Worm (Caenorhabditis elegans) whole organism, L1 larva: ENCODE results near the gene pdhk-2.

Source experiments
- C04F5.9 ChIP-seq: sonication (generic microtip); optimal IDR thresholded peaks from 2 replicates; lab custom pipeline; 2016; ENCODE audit warnings: missing genetic modification characterization, missing compliant biosample characterization
- aly-2 ChIP-seq: fragments of 150-350 bp; optimal IDR thresholded peaks from 2 replicates; lab custom pipeline; 2014; ENCODE audit warnings: missing biosample characterization, missing genetic modification characterization
- egl-27 ChIP-seq, 2 experiments: fragments of 150-350 bp in 1 of 2; sonication (generic microtip); optimal IDR thresholded peaks; 3 replicates each; lab custom pipeline; 2017 to 2018; ENCODE audit warnings: missing biosample characterization in 2 of 2, missing genetic modification characterization in 2 of 2, missing genetic modification reagents in 2 of 2
- fkh-10 ChIP-seq: sonication (generic microtip); optimal IDR thresholded peaks from 2 replicates; lab custom pipeline; 2017; ENCODE audit warnings: missing biosample characterization, missing genetic modification reagents, missing genetic modification characterization
- fos-1 ChIP-seq: fragments of 150-350 bp; optimal IDR thresholded peaks from 2 replicates; lab custom pipeline; 2014; ENCODE audit warnings: missing biosample characterization, missing genetic modification characterization
- lin-39 ChIP-seq: fragments of 150-350 bp; optimal IDR thresholded peaks from 2 replicates; lab custom pipeline; 2014; ENCODE audit warnings: missing biosample characterization, missing genetic modification reagents, missing genetic modification characterization
- nhr-76 ChIP-seq: sonication (generic microtip); optimal IDR thresholded peaks from 2 replicates; lab custom pipeline; 2017; ENCODE audit warnings: missing biosample characterization, missing genetic modification characterization
- nhr-77 ChIP-seq: fragments of 150-350 bp; optimal IDR thresholded peaks from 2 replicates; lab custom pipeline; 2014; ENCODE audit warnings: missing biosample characterization, missing genetic modification characterization

DNA sequence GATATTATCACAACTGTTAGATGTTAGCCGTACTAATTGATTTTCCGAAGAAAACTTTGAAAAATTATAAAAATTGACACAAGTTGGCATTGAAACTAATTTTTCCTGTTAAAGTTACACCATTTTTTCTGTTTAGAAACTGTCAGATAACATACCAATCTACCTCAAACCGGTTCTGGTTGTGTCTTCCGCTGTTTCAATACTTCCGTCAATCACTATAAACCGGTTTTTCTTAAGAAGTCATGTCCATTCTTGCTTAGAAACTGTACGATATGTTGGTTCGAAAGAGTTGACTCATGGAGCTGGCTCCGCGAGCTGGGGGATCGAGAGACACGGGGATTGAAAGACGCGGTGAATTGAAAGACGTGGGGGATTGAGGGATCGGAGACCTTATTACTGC is 29.0 kb upstream of the pdhk-2 start:
- TF ChIP-seq nhr-77, result no peak
- TF ChIP-seq egl-27 (tag; optimal IDR thresholded peaks at IDR 0.05; lab: Kevin White, UChicago), result no peak
- no peak for TF ChIP-seq lin-39 (tag; lab: Kevin White, UChicago)
- no peak for TF ChIP-seq C04F5.9 (tag; lab: Kevin White, UChicago)
- TF ChIP-seq nhr-76 (tag; lab: Kevin White, UChicago), result no peak
- TF ChIP-seq aly-2 (tag; lab: Kevin White, UChicago), result no peak
- no peak for TF ChIP-seq fos-1 (tag; lab: Kevin White, UChicago)
- no peak for TF ChIP-seq fkh-10 (GFP tag; lab: Kevin White, UChicago)
